Fruit fly (Drosophila melanogaster): Measurements from ENCODE around the gene Ns3.

DNA sequence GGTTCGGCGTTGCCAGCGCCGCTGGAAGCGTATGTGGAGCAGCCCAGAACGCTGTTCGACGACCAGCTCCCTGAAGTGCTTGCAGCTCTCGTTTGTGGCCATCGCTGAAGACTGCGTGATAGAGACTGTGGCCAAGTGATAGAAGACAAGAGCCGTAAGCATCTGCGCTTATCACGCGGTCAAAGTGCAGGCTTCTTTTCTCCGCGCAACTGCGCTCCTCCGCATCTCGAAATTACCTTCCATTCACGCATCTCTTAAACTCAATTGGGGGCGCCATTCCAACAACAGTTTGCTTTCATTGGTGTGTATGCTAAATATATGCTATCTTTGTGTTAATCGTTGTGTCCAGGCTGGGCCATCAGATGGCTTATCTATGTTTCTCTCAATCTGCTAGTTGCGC, 2.5 kb downstream of the Ns3 start, which contains the start of gene CG14787:
- TF ChIP-seq ab (GFP tag; optimal IDR thresholded peaks at IDR 0.05) (no peak), CG12391 (tag; optimal IDR thresholded peaks at IDR 0.05) (no peak), sna (GFP tag; IDR thresholded peaks at IDR 0.05; ENCODE audit: partially characterized antibody) (no peak), Chrac-16 (GFP tag; optimal IDR thresholded peaks at IDR 0.05) (no peak), CG1529 (GFP tag; optimal IDR thresholded peaks at IDR 0.05) (no peak), CG11504 (tag; optimal IDR thresholded peaks at IDR 0.05) (no peak), CG13296 (GFP tag; optimal IDR thresholded peaks at IDR 0.05) (no peak), Hr39 (optimal IDR thresholded peaks at IDR 0.05) (no peak), Fer2 (tag; optimal IDR thresholded peaks at IDR 0.05) (no peak), Bteb2 (GFP tag; optimal IDR thresholded peaks at IDR 0.05) (no peak), CG17328 (GFP tag; IDR thresholded peaks at IDR 0.05) (no peak)

All from whole organism, embryonic.